Worm (Caenorhabditis elegans) whole organism, L4/young adult: ENCODE measurements around the gene gst-9.

ENCODE experiments used
- W03F9.2 ChIP-seq: fragments of 150-350 bp; optimal IDR thresholded peaks from 2 replicates; lab custom pipeline; 2014; ENCODE audit warnings: missing biosample characterization, missing genetic modification characterization
- dao-5 ChIP-seq: sonication (generic microtip); optimal IDR thresholded peaks from 2 replicates; lab custom pipeline; 2016; ENCODE audit warnings: missing genotype, missing genetic modification characterization, moderate library complexity, missing compliant biosample characterization
- him-1 ChIP-seq: sonication (generic microtip); optimal IDR thresholded peaks from 2 replicates; lab custom pipeline; 2016; ENCODE audit warnings: missing genotype, missing genetic modification reagents, missing genetic modification characterization, missing compliant biosample characterization

DNA sequence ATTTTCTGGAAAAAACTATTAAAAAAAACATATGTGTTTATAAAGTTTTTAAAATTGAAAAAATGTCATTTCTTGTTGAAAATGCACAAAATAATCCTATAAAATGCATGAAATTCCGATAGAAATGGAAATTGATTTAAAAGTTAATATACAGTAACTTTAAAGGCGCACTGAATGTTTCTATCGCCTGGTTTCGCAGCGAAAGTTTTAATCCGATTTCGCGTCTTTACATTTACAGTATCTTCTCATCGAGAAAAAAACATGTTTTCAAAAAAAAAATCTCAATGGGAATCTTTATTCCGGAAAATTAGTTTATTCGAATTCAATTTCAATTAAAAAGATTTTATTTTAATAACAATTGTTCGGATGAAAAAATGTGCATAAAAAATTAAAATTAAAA lies 22.8 kb downstream of the gst-9 start, which contains the start of gene R05F9.11:
- no peak for TF ChIP-seq dao-5 (tag; lab: Kevin White, UChicago)
- TF ChIP-seq W03F9.2 (tag; lab: Kevin White, UChicago): no peak
- no peak for TF ChIP-seq him-1 (tag; lab: Kevin White, UChicago)
